Worm (Caenorhabditis elegans): ENCODE measurements around the gene nlp-23.

ce11 chrX:2381282-2381681 lies 38.5 kb upstream of the nlp-23 start, which contains the start of gene F47G3.4:
- TF ChIP-seq hnd-1 (tag; optimal IDR thresholded peaks at IDR 0.05) (no peak), ama-1 (optimal IDR thresholded peaks at IDR 0.05) (no peak)
